Fruit fly (Drosophila melanogaster) whole organism, pupa: Measurements from ENCODE around the gene CG15891.

Experiments used
- CG10348 ChIP-seq: fragments of 200-800 bp; sonication (Bioruptor generic); IDR thresholded peaks from 2 replicates; pipeline ENCODE4 v1.3.6; 2022; ENCODE audit warnings: missing biosample characterization, missing genetic modification characterization
- CG12605 ChIP-seq: fragments of 200-800 bp; sonication (Bioruptor generic); IDR thresholded peaks from 2 replicates; pipeline ENCODE4 v1.3.6; 2022; ENCODE audit warnings: missing biosample characterization, missing genetic modification characterization
- CG13204 ChIP-seq: fragments of 200-800 bp; sonication (Bioruptor generic); optimal IDR thresholded peaks from 2 replicates; lab custom pipeline; 2018; ENCODE audit warnings: missing biosample characterization, mild to moderate bottlenecking, missing genetic modification characterization, moderate library complexity
- CG14655 ChIP-seq: fragments of 200-800 bp; sonication (Bioruptor generic); optimal IDR thresholded peaks from 3 replicates; lab custom pipeline; 2017; ENCODE audit warnings: mild to moderate bottlenecking, missing biosample characterization, missing genetic modification reagents, missing genetic modification characterization
- CG15710 ChIP-seq: fragments of 200-800 bp; sonication (Bioruptor generic); optimal IDR thresholded peaks from 2 replicates; lab custom pipeline; 2018; ENCODE audit warnings: missing biosample characterization, mild to moderate bottlenecking, missing genetic modification characterization, moderate library complexity
- CG17806 ChIP-seq: fragments of 200-800 bp; sonication (Bioruptor generic); optimal IDR thresholded peaks from 2 replicates; lab custom pipeline; 2018; ENCODE audit warnings: missing biosample characterization, mild to moderate bottlenecking, missing genetic modification characterization, moderate library complexity
- CG32121 ChIP-seq: fragments of 200-800 bp; sonication (Bioruptor generic); IDR thresholded peaks from 2 replicates; pipeline ENCODE4 v1.3.6; 2022; ENCODE audit warnings: missing biosample characterization, missing genetic modification characterization
- CG34367 ChIP-seq: fragments of 200-800 bp; sonication (Bioruptor generic); optimal IDR thresholded peaks from 2 replicates; lab custom pipeline; 2018; ENCODE audit warnings: missing biosample characterization, mild to moderate bottlenecking, missing genetic modification characterization
- CG4496 ChIP-seq: fragments of 200-800 bp; sonication (Bioruptor generic); IDR thresholded peaks from 3 replicates; pipeline ENCODE4 v1.3.6; 2022; ENCODE audit warnings: missing biosample characterization, missing genetic modification characterization
- CG8159 ChIP-seq: fragments of 200-800 bp; sonication (Bioruptor generic); optimal IDR thresholded peaks from 3 replicates; lab custom pipeline; 2018; ENCODE audit warnings: missing biosample characterization, mild to moderate bottlenecking, missing genetic modification characterization, moderate library complexity
- CG8301 ChIP-seq: fragments of 200-800 bp; sonication (Bioruptor generic); optimal IDR thresholded peaks from 2 replicates; lab custom pipeline; 2018; ENCODE audit warnings: missing biosample characterization, mild to moderate bottlenecking, missing genetic modification characterization
- CG9948 ChIP-seq: fragments of 200-800 bp; sonication (Bioruptor generic); optimal IDR thresholded peaks from 2 replicates; lab custom pipeline; 2018; ENCODE audit warnings: missing biosample characterization, mild to moderate bottlenecking, missing genetic modification characterization, moderate library complexity
- D1 ChIP-seq: fragments of 200-800 bp; sonication (Bioruptor generic); optimal IDR thresholded peaks from 2 replicates; lab custom pipeline; 2018; ENCODE audit warnings: missing biosample characterization, mild to moderate bottlenecking, missing genetic modification characterization, moderate library complexity
- EcR ChIP-seq: fragments of 200-800 bp; sonication (Bioruptor generic); optimal IDR thresholded peaks from 3 replicates; lab custom pipeline; 2019; ENCODE audit warnings: missing biosample characterization, missing genetic modification characterization, mild to moderate bottlenecking, moderate library complexity, missing genetic modification reagents
- Ets98B ChIP-seq: fragments of 200-800 bp; sonication (Bioruptor generic); IDR thresholded peaks from 2 replicates; pipeline ENCODE4 v1.3.6; 2022; ENCODE audit warnings: missing biosample characterization, missing genetic modification characterization
- Pif1A ChIP-seq: fragments of 200-800 bp; sonication (Bioruptor generic); optimal IDR thresholded peaks from 3 replicates; lab custom pipeline; 2016; ENCODE audit warnings: missing biosample characterization, missing genetic modification characterization
- Pif1B ChIP-seq: fragments of 200-800 bp; sonication (Bioruptor generic); optimal IDR thresholded peaks from 3 replicates; lab custom pipeline; 2016; ENCODE audit warnings: missing biosample characterization, missing genetic modification characterization
- Snoo ChIP-seq: fragments of 200-800 bp; sonication (Bioruptor generic); optimal IDR thresholded peaks from 3 replicates; lab custom pipeline; 2017; ENCODE audit warnings: missing biosample characterization, mild to moderate bottlenecking, missing genetic modification characterization, inconsistent platforms
- fd96Ca ChIP-seq: fragments of 200-800 bp; sonication (Bioruptor generic); IDR thresholded peaks from 3 replicates; pipeline ENCODE4 v1.3.6; 2022; ENCODE audit warnings: missing biosample characterization, missing genetic modification characterization
- gl ChIP-seq: fragments of 200-800 bp; sonication (Bioruptor generic); optimal IDR thresholded peaks from 2 replicates; lab custom pipeline; 2018; ENCODE audit warnings: missing biosample characterization, mild to moderate bottlenecking, missing genetic modification characterization
- rn ChIP-seq: fragments of 200-800 bp; sonication (Bioruptor generic); IDR thresholded peaks from 2 replicates; pipeline ENCODE4 v1.3.6; 2022; ENCODE audit warnings: missing biosample characterization, missing genetic modification characterization

CG15891 gene

DNA sequence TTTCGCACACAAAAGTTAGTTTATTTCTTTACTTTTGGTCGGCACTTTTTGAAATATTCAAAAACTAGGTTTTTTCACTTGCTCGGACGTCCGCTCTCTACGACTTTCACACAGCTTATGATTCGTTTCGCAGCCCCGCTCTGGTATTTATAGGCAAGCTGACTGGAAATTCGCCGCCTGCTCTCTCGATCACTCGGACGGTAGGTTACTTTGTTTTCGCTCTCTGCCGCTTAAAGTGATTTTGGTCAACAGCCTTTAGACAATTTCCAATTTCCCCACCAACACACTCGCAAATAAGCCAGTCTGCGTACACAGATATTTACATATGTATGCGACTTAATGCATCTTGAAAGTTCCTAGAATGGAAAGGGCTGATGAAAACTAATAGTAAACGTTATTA is 11.7 kb downstream of the CG15891 start, which contains the start of gene CG11700:
TSS of gene CG11700 (minus strand) at position 106 of the 400 bp plus-strand sequence.
- TF ChIP-seq CG32121 (GFP tag; lab: Robert Waterston, UW) (no peak), D1 (tag; lab: Kevin White, UChicago) (no peak), EcR (GFP tag; lab: Kevin White, UChicago) (peak; percentile 64), rn (GFP tag; lab: Robert Waterston, UW) (no peak), CG8301 (no peak), CG13204 (GFP tag; lab: Kevin White, UChicago) (no peak), CG4496 (GFP tag; lab: Robert Waterston, UW) (0 out of 3 replicates have a peak, but pooled peaks have one; percentile 31), Pif1A (no peak), Ets98B (GFP tag; lab: Robert Waterston, UW) (peak; percentile 33; the same call in 1 of the 2 replicates), Pif1B (GFP tag; lab: Kevin White, UChicago) (no peak), fd96Ca (GFP tag; lab: Robert Waterston, UW) (no peak), CG14655 (no peak), CG12605 (0 out of 2 replicates have a peak, but pooled peaks have one; percentile 19), CG8159 (no peak), CG34367 (no peak)

- 0 out of 3 replicates have a peak, but pooled peaks have one; percentile 38 for TF ChIP-seq CG4496 (GFP tag; lab: Robert Waterston, UW)
- 0 out of 2 replicates have a peak, but pooled peaks have one; percentile 14 for TF ChIP-seq CG12605
- TF ChIP-seq CG15710 (tag; lab: Kevin White, UChicago), result no peak
- peak; percentile 90 for TF ChIP-seq EcR (GFP tag; lab: Kevin White, UChicago)
- no peak for TF ChIP-seq CG32121 (GFP tag; lab: Robert Waterston, UW)
These were observed 15.5 kb downstream of the CG15891 start, which contains the start of gene Ubi-p5E for dm6 chrX:6279629-6280073. Ubi-p5E (minus strand) TSS chrX:6279647.

dm6 chrX:6278879-6279628 is 16.1 kb downstream of the CG15891 start:
- TF ChIP-seq gl (no peak), CG8159 (peak; percentile 26), CG4496 (GFP tag; lab: Robert Waterston, UW) (0 out of 3 replicates have a peak, but pooled peaks have one; percentile 15), Pif1A (no peak), CG32121 (GFP tag; lab: Robert Waterston, UW) (no peak), D1 (tag; lab: Kevin White, UChicago) (no peak)

DNA sequence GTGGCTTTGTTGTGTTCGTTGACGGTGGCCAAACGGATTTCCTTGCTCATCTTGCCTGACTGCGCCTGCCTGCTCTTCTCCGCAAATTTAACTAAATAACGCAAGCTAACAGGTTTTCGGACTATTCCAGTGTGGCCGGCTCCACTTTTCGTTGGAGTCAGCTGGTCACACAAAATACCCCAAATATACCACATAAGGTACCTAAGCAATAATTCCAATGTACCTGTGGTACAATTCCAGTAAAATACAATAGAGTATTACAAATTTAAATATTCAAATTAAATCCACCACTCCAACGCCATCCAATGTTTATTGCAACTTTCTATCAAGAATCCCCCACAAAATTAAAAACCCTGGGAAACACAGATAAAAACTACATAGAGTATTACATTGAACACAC is 18.6 kb downstream of the CG15891 start, which contains the start of gene CG3566:
TSS of gene CG3566 (minus strand) at position 135 of the 400 bp plus-strand sequence.
- no peak for TF ChIP-seq Pif1B (GFP tag; lab: Kevin White, UChicago)
- TF ChIP-seq CG14655, result no peak
- TF ChIP-seq CG17806 (tag; lab: Kevin White, UChicago), result no peak
- TF ChIP-seq CG13204 (GFP tag; lab: Kevin White, UChicago), result no peak

DNA sequence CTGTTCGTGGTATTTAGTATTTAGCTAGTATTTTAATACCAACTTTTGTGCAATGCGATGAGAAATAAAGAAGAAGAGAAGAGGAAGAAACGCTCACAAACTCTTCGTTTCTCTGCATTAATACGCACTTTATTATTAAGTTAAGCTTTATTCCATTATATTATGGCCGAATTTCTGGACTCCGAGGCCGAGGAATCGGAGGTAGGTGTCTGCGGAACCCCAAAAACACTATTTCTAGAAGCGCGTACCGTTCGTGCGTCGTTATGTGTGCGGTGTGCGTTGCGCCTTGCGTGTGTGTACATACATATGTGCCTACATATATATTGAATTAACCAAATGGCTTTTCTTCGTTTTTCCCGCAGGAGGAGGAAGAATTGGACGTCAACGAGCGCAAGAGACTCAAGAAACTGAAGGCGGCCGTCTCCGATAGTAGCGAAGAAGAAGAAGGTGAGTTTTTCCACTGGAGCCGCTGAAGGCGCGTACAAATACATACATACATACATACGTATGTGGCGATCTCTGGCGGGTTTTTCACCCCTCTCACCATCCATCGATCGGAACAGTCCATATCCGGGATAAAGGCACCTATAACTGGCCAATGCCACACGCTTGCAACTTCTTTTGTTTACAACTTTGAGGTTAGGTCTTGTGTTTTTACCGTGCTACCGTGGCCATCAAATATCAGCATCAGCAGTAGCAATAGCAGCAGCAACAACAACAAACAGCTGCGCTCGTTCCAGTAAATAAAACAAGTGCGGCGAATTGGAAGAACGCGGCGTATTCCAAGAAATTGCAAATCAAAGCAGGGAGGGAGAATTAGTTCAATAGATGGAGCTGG is 27.2 kb downstream of the CG15891 start, which contains the start of gene Spt6:
TSS of gene Spt6 (plus strand) at position 53 of the 838 bp plus-strand sequence.
- TF ChIP-seq EcR (GFP tag; lab: Kevin White, UChicago) (peak; percentile 9), fd96Ca (GFP tag; lab: Robert Waterston, UW) (no peak)

DNA sequence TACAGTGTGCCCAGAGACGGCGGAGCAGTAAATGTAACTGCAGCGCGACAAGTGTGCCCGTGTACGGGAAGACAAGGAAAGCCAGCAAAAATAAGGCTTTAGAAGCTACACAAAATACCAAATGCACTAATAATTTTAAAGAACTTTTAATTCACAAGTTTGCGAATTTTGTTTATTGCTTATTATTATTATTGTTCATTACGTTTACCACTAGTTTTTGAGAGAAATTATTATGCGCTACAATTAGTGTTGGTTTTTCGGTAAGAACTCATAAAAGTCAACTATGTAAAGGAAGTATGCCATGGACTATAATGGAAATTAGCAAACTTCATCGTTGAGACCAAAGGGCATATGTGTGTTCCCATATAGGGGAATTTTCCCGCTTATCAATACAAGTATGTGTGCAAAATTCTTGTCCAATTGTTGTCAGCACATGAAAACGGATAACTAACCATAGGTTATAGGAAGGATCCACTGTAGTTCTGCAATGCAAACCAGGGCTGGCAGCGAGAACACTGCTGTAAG is 27.9 kb downstream of the CG15891 start, which contains the start of gene schlank:
TSS of gene schlank (minus strand) at position 42 of the 525 bp plus-strand sequence.
- TF ChIP-seq CG4496 (GFP tag; lab: Robert Waterston, UW) (peak; percentile 82), CG8301 (peak; percentile 39), CG17806 (tag; lab: Kevin White, UChicago) (peak; percentile 28), rn (GFP tag; lab: Robert Waterston, UW) (0 out of 2 replicates have a peak, but pooled peaks have one; percentile 31), CG8159 (peak; percentile 63), EcR (GFP tag; lab: Kevin White, UChicago) (no peak), Pif1B (GFP tag; lab: Kevin White, UChicago) (no peak), D1 (tag; lab: Kevin White, UChicago) (no peak), CG10348 (GFP tag; lab: Robert Waterston, UW) (no peak), CG15710 (tag; lab: Kevin White, UChicago) (peak; percentile 43), CG14655 (no peak), CG9948 (peak; percentile 8), Ets98B (GFP tag; lab: Robert Waterston, UW) (peak; percentile 65), CG34367 (peak; percentile 28), fd96Ca (GFP tag; lab: Robert Waterston, UW) (peak; percentile 74; the same call in 2 of the 3 replicates), gl (no peak), CG13204 (GFP tag; lab: Kevin White, UChicago) (no peak), Snoo (tag; lab: Kevin White, UChicago) (peak; percentile 7), CG12605 (no peak), CG32121 (GFP tag; lab: Robert Waterston, UW) (peak; percentile 64), Pif1A (no peak)
